Worm (Caenorhabditis elegans) whole organism, young adult: ENCODE measurements around the gene ctps-1.

ENCODE experiments used
- B0035.1 ChIP-seq: sonication (generic microtip); optimal IDR thresholded peaks from 2 replicates; lab custom pipeline; 2016; ENCODE audit warnings: missing genetic modification characterization, mild to moderate bottlenecking, missing compliant biosample characterization, missing genotype, missing genetic modification reagents
- B0336.3 ChIP-seq: fragments of 200-800 bp; sonication (Bioruptor generic); IDR thresholded peaks from 2 replicates; pipeline ENCODE4 v1.3.6; 2022; ENCODE audit warnings: missing genetic modification characterization, missing compliant biosample characterization
- F23B12.7 ChIP-seq: sonication (generic microtip); optimal IDR thresholded peaks from 2 replicates; lab custom pipeline; 2017; ENCODE audit warnings: missing genetic modification characterization, mild to moderate bottlenecking, missing compliant biosample characterization, antibody characterized with exemption, moderate library complexity; ENCODE audit not compliant: insufficient read depth
- F33H1.4 ChIP-seq: fragments of 200-800 bp; sonication (Bioruptor generic); IDR thresholded peaks from 2 replicates; pipeline ENCODE4 v1.3.6; 2022; ENCODE audit warnings: missing genetic modification reagents, missing genetic modification characterization, missing compliant biosample characterization
- F37B4.10 ChIP-seq: fragments of 200-800 bp; sonication (Bioruptor generic); IDR thresholded peaks from 2 replicates; pipeline ENCODE4 v1.3.6; 2022; ENCODE audit warnings: missing genetic modification characterization, missing compliant biosample characterization
- Y53G8AR.9 ChIP-seq: fragments of 200-800 bp; sonication (Bioruptor generic); conservative IDR thresholded peaks from 2 replicates; pipeline ENCODE4 v1.3.6; 2022; ENCODE audit warnings: missing genetic modification reagents, missing genetic modification characterization, missing compliant biosample characterization
- Y67H2A.10 ChIP-seq: fragments of 200-800 bp; sonication (Bioruptor generic); conservative IDR thresholded peaks from 2 replicates; pipeline ENCODE4 v1.3.6; 2022; ENCODE audit warnings: missing genetic modification reagents, missing genetic modification characterization, missing compliant biosample characterization
- ama-1 ChIP-seq, 3 experiments: fragments of 150-350 bp in 1 of 3; sonication (generic microtip) in 2 of 3; optimal IDR thresholded peaks; 2 replicates each; lab custom pipeline; 2014 to 2018; ENCODE audit warnings: missing biosample characterization in 2 of 3, missing genetic modification characterization in 2 of 3, missing genetic modification reagents in 2 of 3
- aptf-2 ChIP-seq: fragments of 200-800 bp; sonication (Bioruptor generic); conservative IDR thresholded peaks from 2 replicates; pipeline ENCODE4 v1.3.6; 2022; ENCODE audit warnings: missing genetic modification reagents, missing genetic modification characterization, missing compliant biosample characterization
- athp-1 ChIP-seq: sonication (generic microtip); optimal IDR thresholded peaks from 2 replicates; lab custom pipeline; 2017; ENCODE audit warnings: mild to moderate bottlenecking, missing genetic modification characterization, missing compliant biosample characterization
- attf-3 ChIP-seq: fragments of 200-800 bp; sonication (Bioruptor generic); conservative IDR thresholded peaks from 2 replicates; pipeline ENCODE4 v1.3.6; 2022; ENCODE audit warnings: missing genetic modification reagents, missing genetic modification characterization, missing compliant biosample characterization
- attf-6 ChIP-seq: fragments of 200-800 bp; sonication (Bioruptor generic); IDR thresholded peaks from 2 replicates; pipeline ENCODE4 v1.3.6; 2022; ENCODE audit warnings: missing genetic modification reagents, missing genetic modification characterization, missing compliant biosample characterization
- bed-1 ChIP-seq: fragments of 200-800 bp; sonication (Bioruptor generic); IDR thresholded peaks from 2 replicates; pipeline ENCODE4 v1.3.6; 2022; ENCODE audit warnings: missing genetic modification reagents, missing genetic modification characterization, missing compliant biosample characterization
- ccch-3 ChIP-seq: fragments of 200-800 bp; sonication (Bioruptor generic); optimal IDR thresholded peaks from 2 replicates; lab custom pipeline; 2018; ENCODE audit warnings: mild to moderate bottlenecking, missing genetic modification characterization, missing compliant biosample characterization
- ceh-100 ChIP-seq: fragments of 200-800 bp; sonication (Bioruptor generic); IDR thresholded peaks from 2 replicates; pipeline ENCODE4 v1.3.6; 2022; ENCODE audit warnings: missing genetic modification reagents, missing genetic modification characterization, missing compliant biosample characterization
- ceh-27 ChIP-seq: fragments of 200-800 bp; sonication (Bioruptor generic); optimal IDR thresholded peaks from 2 replicates; lab custom pipeline; 2018; ENCODE audit warnings: mild to moderate bottlenecking, missing genetic modification characterization, moderate library complexity, missing compliant biosample characterization
- dpff-1 ChIP-seq: sonication (generic microtip); optimal IDR thresholded peaks from 2 replicates; lab custom pipeline; 2017; ENCODE audit warnings: mild to moderate bottlenecking, missing genetic modification characterization, missing compliant biosample characterization
- egl-18 ChIP-seq: fragments of 200-800 bp; sonication (Bioruptor generic); IDR thresholded peaks from 2 replicates; pipeline ENCODE4 v1.3.6; 2022; ENCODE audit warnings: missing genetic modification reagents, missing genetic modification characterization, missing compliant biosample characterization
- egrh-3 ChIP-seq: fragments of 200-800 bp; sonication (Bioruptor generic); IDR thresholded peaks from 2 replicates; pipeline ENCODE4 v1.3.6; 2022; ENCODE audit warnings: missing genetic modification reagents, missing genetic modification characterization, missing compliant biosample characterization
- him-1 ChIP-seq: sonication (generic microtip); optimal IDR thresholded peaks from 2 replicates; lab custom pipeline; 2016; ENCODE audit warnings: missing genotype, missing genetic modification reagents, missing genetic modification characterization, missing compliant biosample characterization
- hsf-1 ChIP-seq: fragments of 200-800 bp; sonication (Bioruptor generic); IDR thresholded peaks from 2 replicates; pipeline ENCODE4 v1.3.6; 2022; ENCODE audit warnings: missing genetic modification reagents, missing genetic modification characterization, missing compliant biosample characterization
- lin-35 ChIP-seq, 3 experiments: fragments of 150-350 bp in 2 of 3; sonication (generic microtip) in 1 of 3; optimal IDR thresholded peaks; 2 replicates each; lab custom pipeline; 2014 to 2018; ENCODE audit warnings: missing biosample characterization in 3 of 3, missing genetic modification characterization in 3 of 3, missing genetic modification reagents in 3 of 3
- lin-54 ChIP-seq: fragments of 200-800 bp; sonication (Bioruptor generic); optimal IDR thresholded peaks from 2 replicates; lab custom pipeline; 2018; ENCODE audit warnings: mild to moderate bottlenecking, missing genetic modification characterization, missing compliant biosample characterization
- lir-1 ChIP-seq: fragments of 200-800 bp; sonication (Bioruptor generic); conservative IDR thresholded peaks from 2 replicates; pipeline ENCODE4 v1.3.6; 2022; ENCODE audit warnings: missing genetic modification reagents, missing genetic modification characterization, missing compliant biosample characterization
- madf-10 ChIP-seq: sonication (generic microtip); optimal IDR thresholded peaks from 2 replicates; lab custom pipeline; 2016; ENCODE audit warnings: mild to moderate bottlenecking, missing genetic modification characterization, missing compliant biosample characterization
- nfya-1 ChIP-seq: sonication (generic microtip); optimal IDR thresholded peaks from 2 replicates; lab custom pipeline; 2017; ENCODE audit warnings: antibody characterized with exemption, missing compliant biosample characterization, missing genetic modification characterization, borderline replicate concordance; ENCODE audit not compliant: insufficient read depth
- nfyb-1 ChIP-seq: fragments of 200-800 bp; sonication (Bioruptor generic); IDR thresholded peaks from 2 replicates; pipeline ENCODE4 v1.3.6; 2022; ENCODE audit warnings: missing genetic modification reagents, missing genetic modification characterization, missing compliant biosample characterization
- nhr-179 ChIP-seq: sonication (generic microtip); optimal IDR thresholded peaks from 2 replicates; lab custom pipeline; 2016; ENCODE audit warnings: mild to moderate bottlenecking, missing genetic modification characterization, missing compliant biosample characterization
- nhr-80 ChIP-seq: sonication (generic microtip); optimal IDR thresholded peaks from 2 replicates; lab custom pipeline; 2016; ENCODE audit warnings: missing genetic modification characterization, missing compliant biosample characterization
- rcor-1 ChIP-seq: fragments of 200-800 bp; sonication (Bioruptor generic); IDR thresholded peaks from 2 replicates; pipeline ENCODE4 v1.3.6; 2022; ENCODE audit warnings: missing genetic modification reagents, missing genetic modification characterization, missing compliant biosample characterization
- rec-8 ChIP-seq, 2 experiments: sonication (generic microtip); optimal IDR thresholded peaks; 2 replicates each; lab custom pipeline; 2016; ENCODE audit warnings: mild to moderate bottlenecking in 2 of 2, missing genetic modification characterization in 2 of 2, missing genetic modification reagents in 2 of 2, missing genotype in 2 of 2, missing biosample characterization in 1 of 2, missing compliant biosample characterization in 1 of 2, moderate library complexity in 1 of 2
- snpc-1.1 ChIP-seq: sonication (generic microtip); optimal IDR thresholded peaks from 2 replicates; lab custom pipeline; 2017; ENCODE audit warnings: missing genetic modification characterization, mild to moderate bottlenecking, missing compliant biosample characterization, antibody characterized with exemption, moderate library complexity, missing genotype, missing genetic modification reagents; ENCODE audit not compliant: insufficient read depth
- snpc-3.4 ChIP-seq: sonication (generic microtip); optimal IDR thresholded peaks from 2 replicates; lab custom pipeline; 2017; ENCODE audit warnings: missing genetic modification characterization, mild to moderate bottlenecking, missing compliant biosample characterization, antibody characterized with exemption, moderate library complexity, missing genotype, missing genetic modification reagents
- sptf-2 ChIP-seq: fragments of 200-800 bp; sonication (Bioruptor generic); optimal IDR thresholded peaks from 2 replicates; lab custom pipeline; 2018; ENCODE audit warnings: mild to moderate bottlenecking, missing genetic modification characterization, missing compliant biosample characterization
- zfh-2 ChIP-seq: fragments of 200-800 bp; sonication (Bioruptor generic); conservative IDR thresholded peaks from 2 replicates; pipeline ENCODE4 v1.3.6; 2022; ENCODE audit warnings: missing genetic modification reagents, missing genetic modification characterization, missing compliant biosample characterization
- ztf-26 ChIP-seq: sonication (generic microtip); optimal IDR thresholded peaks from 2 replicates; lab custom pipeline; 2017; ENCODE audit warnings: missing genetic modification characterization, missing compliant biosample characterization
- ztf-6 ChIP-seq: fragments of 200-800 bp; sonication (Bioruptor generic); IDR thresholded peaks from 2 replicates; pipeline ENCODE4 v1.3.6; 2022; ENCODE audit warnings: missing genetic modification reagents, missing genetic modification characterization, missing compliant biosample characterization

Gene ctps-1

DNA sequence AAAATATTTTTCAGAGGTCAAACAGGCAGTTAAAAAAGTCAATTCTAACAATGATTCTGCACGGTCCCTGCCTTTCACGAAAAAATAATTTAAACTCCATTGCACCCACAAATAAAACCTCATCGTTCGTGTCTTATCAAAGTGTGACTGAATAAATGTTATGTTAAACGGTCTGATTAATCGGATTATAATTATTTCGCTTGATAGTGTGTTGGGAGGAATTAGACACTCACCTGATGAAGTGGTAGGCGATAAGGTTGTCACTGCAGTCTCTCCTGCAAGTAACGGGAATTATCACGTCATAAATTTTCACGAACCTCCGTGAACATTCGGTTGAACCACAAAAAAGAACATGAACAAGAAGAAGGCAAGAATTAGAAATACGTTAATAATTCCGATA lies 45.6 kb downstream of the ctps-1 start:
- TF ChIP-seq egrh-3 = no peak
- TF ChIP-seq nhr-80 (tag; lab: Kevin White, UChicago) = peak; percentile 72

DNA sequence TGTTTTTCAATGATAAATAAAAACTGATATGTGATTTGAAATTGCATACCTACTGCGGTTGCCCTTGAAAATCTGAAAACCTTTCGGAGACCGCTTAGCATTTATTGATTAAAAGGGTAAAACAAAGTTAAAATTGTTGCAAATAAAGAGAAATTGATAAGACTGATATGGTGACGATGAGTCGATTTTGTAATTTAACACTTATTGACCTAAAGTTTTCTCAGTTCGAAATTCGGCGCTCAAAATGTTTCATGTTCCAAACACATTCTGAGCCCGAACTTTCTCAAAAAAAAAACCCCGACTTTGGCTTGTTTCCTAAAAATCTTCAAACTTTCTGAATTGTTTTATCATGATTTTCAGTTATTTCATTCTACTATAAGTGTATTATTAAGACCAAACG lies 46.3 kb downstream of the ctps-1 start, which contains the start of gene clec-40:
clec-40 (minus strand) TSS at position 101 of the 400 bp plus-strand sequence.
- no peak for TF ChIP-seq rec-8 (tag; optimal IDR thresholded peaks at IDR 0.05; lab: Kevin White, UChicago)

DNA sequence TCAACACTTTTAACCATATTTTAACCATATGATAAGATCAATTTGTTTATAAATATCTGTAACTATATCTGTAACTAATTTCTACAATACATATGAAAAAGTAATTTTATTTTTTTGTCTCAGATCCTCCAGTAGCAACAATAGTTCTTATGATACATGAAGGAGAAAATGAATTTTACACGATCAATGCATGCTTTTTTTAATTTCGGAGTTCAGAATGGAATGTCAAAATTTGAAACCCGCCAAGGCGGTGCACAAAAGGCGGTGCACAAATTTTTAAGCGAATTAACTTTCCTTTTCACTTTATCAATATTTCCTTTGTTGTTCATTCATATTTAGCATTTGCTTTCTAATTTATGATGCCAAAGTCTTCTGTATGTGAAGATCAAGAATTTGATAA lies 48.3 kb downstream of the ctps-1 start, which contains the start of gene clec-25:
clec-25 (plus strand) TSS at position 301 of the 400 bp plus-strand sequence.
- TF ChIP-seq bed-1 (GFP tag; lab: Robert Waterston, UW) = no peak
- TF ChIP-seq attf-3 (GFP tag; lab: Robert Waterston, UW) = no peak
- TF ChIP-seq ama-1 (optimal IDR thresholded peaks at IDR 0.05; lab: Kevin White, UChicago) = no peak
- no peak for TF ChIP-seq ama-1 (GFP tag; optimal IDR thresholded peaks at IDR 0.05; lab: Kevin White, UChicago)
- TF ChIP-seq ceh-100 (GFP tag; lab: Robert Waterston, UW) = no peak
- no peak for TF ChIP-seq zfh-2
- no peak for TF ChIP-seq nhr-179 (tag; lab: Kevin White, UChicago)
- TF ChIP-seq ceh-27 (GFP tag; lab: Kevin White, UChicago) = no peak
- TF ChIP-seq Y67H2A.10 (GFP tag; lab: Robert Waterston, UW) = no peak
- TF ChIP-seq rcor-1 (GFP tag; lab: Robert Waterston, UW) = no peak
- no peak for TF ChIP-seq F37B4.10 (GFP tag; lab: Robert Waterston, UW)
- TF ChIP-seq F23B12.7 (tag; lab: Kevin White, UChicago) = no peak
- no peak for TF ChIP-seq him-1
- TF ChIP-seq snpc-3.4 = no peak
- TF ChIP-seq egl-18 (GFP tag; lab: Robert Waterston, UW) = no peak
- TF ChIP-seq nfya-1 (tag; lab: Kevin White, UChicago) = no peak
- no peak for TF ChIP-seq ccch-3 (GFP tag; lab: Kevin White, UChicago)
- TF ChIP-seq snpc-1.1 (tag; lab: Kevin White, UChicago) = no peak

DNA sequence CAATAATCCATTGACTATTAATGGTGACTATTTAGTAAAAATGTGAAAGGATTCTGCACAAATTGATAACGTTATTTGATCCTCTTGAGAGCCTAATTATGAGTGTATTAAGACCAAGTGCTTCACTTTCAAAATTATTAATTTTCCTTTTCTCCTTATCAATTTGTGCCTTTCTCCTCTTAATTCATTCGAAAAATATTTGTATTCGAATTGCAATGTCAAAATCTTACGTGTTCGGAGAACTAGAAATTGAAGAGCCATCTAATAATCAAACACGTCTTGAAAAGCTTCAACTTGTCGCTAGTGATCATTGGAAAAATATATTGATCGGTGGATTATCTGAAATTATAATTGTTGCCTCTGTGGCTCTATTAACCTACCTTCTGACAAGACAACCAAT lies 53.8 kb downstream of the ctps-1 start, which contains the start of the genes clec-36 and clec-26:
clec-36 (minus strand) TSS at position 101 of the 400 bp plus-strand sequence.
clec-26 (plus strand) TSS at position 114 of the 400 bp plus-strand sequence.
- TF ChIP-seq aptf-2 (GFP tag; lab: Robert Waterston, UW) (no peak), nhr-80 (tag; lab: Kevin White, UChicago) (peak; percentile 18)

DNA sequence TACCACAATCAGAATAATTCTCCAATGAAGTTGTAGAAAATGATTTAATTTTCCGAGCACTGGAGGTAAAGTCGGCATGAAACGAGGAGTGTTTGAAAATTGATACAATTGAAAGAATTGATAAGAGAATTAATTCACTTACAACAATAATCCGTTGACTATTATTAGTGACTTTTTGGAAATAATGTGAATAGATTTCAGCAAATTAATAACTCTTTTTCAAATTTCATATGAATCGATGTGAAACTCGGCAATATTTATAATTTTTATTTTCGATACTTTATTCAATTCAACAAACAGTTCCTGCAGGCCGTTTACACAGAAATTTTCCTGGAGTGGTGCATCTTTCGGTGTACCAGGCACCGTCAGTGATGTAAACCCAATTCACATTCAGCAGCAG lies 57.3 kb downstream of the ctps-1 start, which contains the start of gene clec-37:
clec-37 (minus strand) TSS at position 101 of the 400 bp plus-strand sequence.
- no peak for TF ChIP-seq dpff-1 (tag; lab: Kevin White, UChicago)
- no peak for TF ChIP-seq Y53G8AR.9 (GFP tag; lab: Robert Waterston, UW)
- no peak for TF ChIP-seq B0035.1 (tag; lab: Kevin White, UChicago)
- TF ChIP-seq lin-54 = no peak
- no peak for TF ChIP-seq F33H1.4 (GFP tag; lab: Robert Waterston, UW)
- TF ChIP-seq madf-10 = no peak
- no peak for TF ChIP-seq B0336.3 (GFP tag; lab: Robert Waterston, UW)
- no peak for TF ChIP-seq ztf-26 (tag; lab: Kevin White, UChicago)
- TF ChIP-seq sptf-2 (GFP tag; lab: Kevin White, UChicago) = no peak
- TF ChIP-seq ztf-6 (GFP tag; lab: Robert Waterston, UW) = no peak
- TF ChIP-seq nfyb-1 = no peak
- no peak for TF ChIP-seq lir-1 (GFP tag; lab: Robert Waterston, UW)
- TF ChIP-seq lin-35 (GFP tag; optimal IDR thresholded peaks at IDR 0.05; lab: Kevin White, UChicago) = no peak
- TF ChIP-seq athp-1 = no peak
- TF ChIP-seq hsf-1 = no peak
- no peak for TF ChIP-seq attf-6 (GFP tag; lab: Robert Waterston, UW)
